Worm (Caenorhabditis elegans) whole organism, L4/young adult: ENCODE measurements around the gene bus-8B.

Source experiments
- W03F9.2 ChIP-seq: fragments of 150-350 bp; optimal IDR thresholded peaks from 2 replicates; lab custom pipeline; 2014; ENCODE audit warnings: missing biosample characterization, missing genetic modification characterization
- him-1 ChIP-seq: sonication (generic microtip); optimal IDR thresholded peaks from 2 replicates; lab custom pipeline; 2016; ENCODE audit warnings: missing genotype, missing genetic modification reagents, missing genetic modification characterization, missing compliant biosample characterization

- TF ChIP-seq him-1: no peak
- no peak for TF ChIP-seq W03F9.2 (tag; lab: Kevin White, UChicago)
These were observed 45.3 kb downstream of the bus-8B start, which contains the start of gene lgx-1 for ce11 chrX:5538416-5538815.
